Fruit fly (Drosophila melanogaster): ENCODE results near the gene Smr.

Smr gene

dm6 chrX:12699095-12699750 is 43.2 kb downstream of the Smr start (continued):
- no peak for TF ChIP-seq Dbx (GFP tag; IDR thresholded peaks at IDR 0.05)
- no peak for TF ChIP-seq CG3838 (GFP tag; optimal IDR thresholded peaks at IDR 0.05)
- TF ChIP-seq Hand (GFP tag; optimal IDR thresholded peaks at IDR 0.05) = no peak
- no peak for TF ChIP-seq knrl (GFP tag; IDR thresholded peaks at IDR 0.05; ENCODE audit: partially characterized antibody)
- TF ChIP-seq bbx (GFP tag; IDR thresholded peaks at IDR 0.05; ENCODE audit: partially characterized antibody) = no peak
- no peak for TF ChIP-seq salm (tag; optimal IDR thresholded peaks at IDR 0.05)
- no peak for TF ChIP-seq CG11093 (GFP tag; IDR thresholded peaks at IDR 0.05)
- TF ChIP-seq Mrtf (GFP tag; IDR thresholded peaks at IDR 0.05) = no peak
- TF ChIP-seq sr (GFP tag; IDR thresholded peaks at IDR 0.05) = no peak
- TF ChIP-seq CG17612 (GFP tag; IDR thresholded peaks at IDR 0.05) = no peak
- TF ChIP-seq Lhr (GFP tag; optimal IDR thresholded peaks at IDR 0.05) = no peak
- no peak for TF ChIP-seq Gsc (GFP tag; IDR thresholded peaks at IDR 0.05)
- no peak for TF ChIP-seq CG12236 (GFP tag; optimal IDR thresholded peaks at IDR 0.05)
- TF ChIP-seq ab (GFP tag; optimal IDR thresholded peaks at IDR 0.05) = no peak
- no peak for TF ChIP-seq CG11398 (GFP tag; optimal IDR thresholded peaks at IDR 0.05)
- TF ChIP-seq Deaf1 (tag; optimal IDR thresholded peaks at IDR 0.05) = no peak
- peak; percentile 38 for TF ChIP-seq CG7556 (GFP tag; optimal IDR thresholded peaks at IDR 0.05)
- peak; percentile 38 for TF ChIP-seq CG17385 (GFP tag; optimal IDR thresholded peaks at IDR 0.05)
- no peak for TF ChIP-seq Chrac-16 (GFP tag; optimal IDR thresholded peaks at IDR 0.05)
- 0 out of 2 replicates have a peak, but pooled peaks have one; percentile 44 for TF ChIP-seq lmd (GFP tag; IDR thresholded peaks at IDR 0.05)
- TF ChIP-seq Hey (tag; optimal IDR thresholded peaks at IDR 0.05) = no peak
- TF ChIP-seq CG11085 (GFP tag; IDR thresholded peaks at IDR 0.05) = no peak
- TF ChIP-seq CG13424 (tag; optimal IDR thresholded peaks at IDR 0.05) = peak; percentile 44
- TF ChIP-seq run (tag; optimal IDR thresholded peaks at IDR 0.05) = no peak
- peak; percentile 28 for TF ChIP-seq CG14710 (tag; optimal IDR thresholded peaks at IDR 0.05)
- peak; percentile 14 for TF ChIP-seq CG17359 (tag; optimal IDR thresholded peaks at IDR 0.05)
- TF ChIP-seq MBD-R2 (GFP tag; IDR thresholded peaks at IDR 0.05) = no peak
- TF ChIP-seq CG9876 (GFP tag; optimal IDR thresholded peaks at IDR 0.05) = no peak
- TF ChIP-seq croc (GFP tag; conservative IDR thresholded peaks at IDR 0.05) = no peak
- TF ChIP-seq pros (GFP tag; optimal IDR thresholded peaks at IDR 0.05) = peak; percentile 39
- no peak for TF ChIP-seq CG32767 (GFP tag; IDR thresholded peaks at IDR 0.05)
- TF ChIP-seq nau (GFP tag; optimal IDR thresholded peaks at IDR 0.05) = no peak
- no peak for TF ChIP-seq peb (GFP tag; IDR thresholded peaks at IDR 0.05)
- no peak for TF ChIP-seq CG15479 (GFP tag; optimal IDR thresholded peaks at IDR 0.05)
- TF ChIP-seq scrt (GFP tag; optimal IDR thresholded peaks at IDR 0.05) = no peak
- TF ChIP-seq row (GFP tag; IDR thresholded peaks at IDR 0.05) = peak; percentile 77
- TF ChIP-seq CG34376 (GFP tag; optimal IDR thresholded peaks at IDR 0.05) = no peak
- TF ChIP-seq Fer3 (tag; optimal IDR thresholded peaks at IDR 0.05) = peak; percentile 19
- TF ChIP-seq Dfd (GFP tag; optimal IDR thresholded peaks at IDR 0.05) = no peak
- TF ChIP-seq CG8290 (GFP tag; optimal IDR thresholded peaks at IDR 0.05) = no peak
- no peak for TF ChIP-seq CG8290 (tag; optimal IDR thresholded peaks at IDR 0.05)
- TF ChIP-seq usp (GFP tag; optimal IDR thresholded peaks at IDR 0.05) = no peak
- TF ChIP-seq Ada2b (GFP tag; IDR thresholded peaks at IDR 0.05) = peak; percentile 52; the same call in 1 of the 2 replicates
- TF ChIP-seq CG4820 (GFP tag; optimal IDR thresholded peaks at IDR 0.05) = peak; percentile 31
- no peak for TF ChIP-seq gce (GFP tag; IDR thresholded peaks at IDR 0.05)
- 0 out of 2 replicates have a peak, but pooled peaks have one; percentile 18 for TF ChIP-seq Rx (GFP tag; IDR thresholded peaks at IDR 0.05)
- no peak for TF ChIP-seq BEAF-32 (GFP tag; optimal IDR thresholded peaks at IDR 0.05)
- TF ChIP-seq Myb (GFP tag; optimal IDR thresholded peaks at IDR 0.05) = no peak
- no peak for TF ChIP-seq CG7928 (GFP tag; optimal IDR thresholded peaks at IDR 0.05)
- TF ChIP-seq tap (tag; optimal IDR thresholded peaks at IDR 0.05) = no peak
- no peak for TF ChIP-seq crol (GFP tag; IDR thresholded peaks at IDR 0.05)
- TF ChIP-seq CG31224 (GFP tag; IDR thresholded peaks at IDR 0.05) = no peak
